Worm (Caenorhabditis elegans) whole organism, L3 larva: ENCODE measurements around the gene alh-10.

ENCODE experiments used
- ama-1 ChIP-seq: fragments of 150-350 bp; optimal IDR thresholded peaks from 2 replicates; lab custom pipeline; 2018
- ceh-82 ChIP-seq: fragments of 150-350 bp; optimal IDR thresholded peaks from 2 replicates; lab custom pipeline; 2014; ENCODE audit warnings: missing biosample characterization, missing genetic modification characterization
- daf-12 ChIP-seq: fragments of 150-350 bp; optimal IDR thresholded peaks from 2 replicates; lab custom pipeline; 2014; ENCODE audit warnings: missing biosample characterization, missing genetic modification reagents, missing genetic modification characterization
- elt-1 ChIP-seq: fragments of 150-350 bp; optimal IDR thresholded peaks from 2 replicates; lab custom pipeline; 2014; ENCODE audit warnings: missing biosample characterization, missing genetic modification characterization
- lin-15B ChIP-seq: fragments of 150-350 bp; optimal IDR thresholded peaks from 2 replicates; lab custom pipeline; 2014; ENCODE audit warnings: missing biosample characterization, missing genetic modification characterization
- mdl-1 ChIP-seq: fragments of 150-350 bp; optimal IDR thresholded peaks from 2 replicates; lab custom pipeline; 2014; ENCODE audit warnings: missing biosample characterization, missing genetic modification characterization
- nhr-25 ChIP-seq: sonication (generic microtip); optimal IDR thresholded peaks from 2 replicates; lab custom pipeline; 2017; ENCODE audit warnings: missing biosample characterization, missing genetic modification characterization
- nhr-43 ChIP-seq: sonication (generic microtip); optimal IDR thresholded peaks from 2 replicates; lab custom pipeline; 2016; ENCODE audit warnings: mild to moderate bottlenecking, missing genetic modification characterization, missing compliant biosample characterization; ENCODE audit not compliant: poor library complexity, severe bottlenecking
- nhr-77 ChIP-seq: fragments of 150-350 bp; optimal IDR thresholded peaks from 2 replicates; lab custom pipeline; 2014; ENCODE audit warnings: missing biosample characterization, missing genetic modification characterization
- pha-4 ChIP-seq: fragments of 150-350 bp; optimal IDR thresholded peaks from 2 replicates; lab custom pipeline; 2014; ENCODE audit warnings: missing biosample characterization, missing genetic modification reagents, missing genetic modification characterization
- snpc-4 ChIP-seq: fragments of 150-350 bp; optimal IDR thresholded peaks from 2 replicates; lab custom pipeline; 2014; ENCODE audit warnings: missing biosample characterization, missing genetic modification characterization

DNA sequence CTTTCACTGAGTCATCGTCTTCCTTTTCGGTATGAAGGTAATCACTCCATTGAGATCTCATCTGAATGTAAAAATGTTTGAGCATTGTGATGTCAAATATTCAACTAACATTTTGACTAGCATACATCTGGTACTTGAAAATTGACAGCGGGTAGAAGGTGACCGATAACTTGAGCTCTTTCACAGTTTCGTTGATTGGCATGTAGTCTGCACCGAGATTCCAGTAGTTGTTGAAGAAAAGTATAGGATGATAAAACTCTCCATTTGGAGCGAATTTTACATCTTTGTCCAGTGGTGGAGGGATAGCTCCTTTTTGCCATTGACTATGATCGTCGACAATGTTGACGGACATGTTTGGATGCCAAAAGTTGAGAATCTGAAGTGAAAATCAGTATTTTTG, 44.4 kb downstream of the alh-10 start:
- TF ChIP-seq nhr-43 (tag; lab: Kevin White, UChicago) (no peak), ama-1 (no peak), elt-1 (tag; lab: Kevin White, UChicago) (no peak), pha-4 (tag; lab: Kevin White, UChicago) (no peak), daf-12 (tag; lab: Kevin White, UChicago) (no peak), lin-15B (tag; lab: Kevin White, UChicago) (no peak), ceh-82 (tag; lab: Kevin White, UChicago) (no peak), nhr-25 (tag; lab: Kevin White, UChicago) (no peak), mdl-1 (tag; lab: Kevin White, UChicago) (no peak), nhr-77 (tag; lab: Kevin White, UChicago) (no peak), snpc-4 (tag; lab: Kevin White, UChicago) (no peak)
